Worm (Caenorhabditis elegans) whole organism, L1 larva: ENCODE results near the gene F11E6.9.

Experiments
- C16A3.4 ChIP-seq: fragments of 150-350 bp; optimal IDR thresholded peaks from 2 replicates; lab custom pipeline; 2014; ENCODE audit warnings: missing biosample characterization, missing genetic modification characterization
- aha-1 ChIP-seq: fragments of 150-350 bp; optimal IDR thresholded peaks from 2 replicates; lab custom pipeline; 2014; ENCODE audit warnings: missing biosample characterization, missing genetic modification characterization
- aly-2 ChIP-seq: fragments of 150-350 bp; optimal IDR thresholded peaks from 2 replicates; lab custom pipeline; 2014; ENCODE audit warnings: missing biosample characterization, missing genetic modification characterization
- ama-1 ChIP-seq: fragments of 150-350 bp; optimal IDR thresholded peaks from 2 replicates; lab custom pipeline; 2014
- blmp-1 ChIP-seq: fragments of 150-350 bp; optimal IDR thresholded peaks from 2 replicates; lab custom pipeline; 2014; ENCODE audit warnings: missing biosample characterization, missing genetic modification characterization
- ceh-63 ChIP-seq: fragments of 200-800 bp; sonication (Bioruptor generic); optimal IDR thresholded peaks from 2 replicates; lab custom pipeline; 2018; ENCODE audit warnings: mild to moderate bottlenecking, missing genetic modification characterization, missing compliant biosample characterization
- dpl-1 ChIP-seq, 3 experiments: fragments of 150-350 bp in 2 of 3; sonication (generic microtip) in 1 of 3; optimal IDR thresholded peaks; 2 replicates each; lab custom pipeline; 2014 to 2017; ENCODE audit warnings: missing biosample characterization in 3 of 3, missing genetic modification characterization in 3 of 3, missing genetic modification reagents in 3 of 3
- efl-1 ChIP-seq, 4 experiments: fragments of 150-350 bp; optimal IDR thresholded peaks in 3 of 4; peaks in 1 of 4; 1 replicate in 1 of 4; 2 replicates in 3 of 4; lab custom pipeline; 2014; ENCODE audit warnings: missing biosample characterization in 2 of 4, missing genetic modification characterization in 2 of 4, missing genetic modification reagents in 2 of 4
- efl-3 ChIP-seq: fragments of 200-800 bp; sonication (Bioruptor generic); optimal IDR thresholded peaks from 2 replicates; lab custom pipeline; 2018; ENCODE audit warnings: mild to moderate bottlenecking, missing genetic modification characterization, missing compliant biosample characterization
- egl-27 ChIP-seq, 2 experiments: fragments of 150-350 bp in 1 of 2; sonication (generic microtip); optimal IDR thresholded peaks; 3 replicates each; lab custom pipeline; 2017 to 2018; ENCODE audit warnings: missing biosample characterization in 2 of 2, missing genetic modification characterization in 2 of 2, missing genetic modification reagents in 2 of 2
- elt-3 ChIP-seq, 6 experiments: fragments of 150-350 bp in 1 of 6; sonication (generic microtip); optimal IDR thresholded peaks; 2 replicates each; lab custom pipeline; 2017 to 2018; ENCODE audit warnings: missing biosample characterization in 6 of 6, missing genetic modification characterization in 6 of 6, inconsistent platforms in 1 of 6
- fkh-10 ChIP-seq: sonication (generic microtip); optimal IDR thresholded peaks from 2 replicates; lab custom pipeline; 2017; ENCODE audit warnings: missing biosample characterization, missing genetic modification reagents, missing genetic modification characterization
- fkh-8 ChIP-seq: sonication (generic microtip); optimal IDR thresholded peaks from 2 replicates; lab custom pipeline; 2016; ENCODE audit warnings: mild to moderate bottlenecking, missing genetic modification characterization, missing compliant biosample characterization
- grh-1 ChIP-seq: fragments of 200-800 bp; sonication (Bioruptor generic); IDR thresholded peaks from 2 replicates; pipeline ENCODE4 v1.3.6; 2022; ENCODE audit warnings: missing genetic modification reagents, missing genetic modification characterization, missing compliant biosample characterization
- hlh-17 ChIP-seq: fragments of 200-800 bp; sonication (Bioruptor generic); optimal IDR thresholded peaks from 2 replicates; lab custom pipeline; 2018; ENCODE audit warnings: missing genetic modification characterization, mild to moderate bottlenecking, missing compliant biosample characterization, moderate library complexity, borderline replicate concordance
- hpl-2 ChIP-seq: fragments of 150-350 bp; optimal IDR thresholded peaks from 2 replicates; lab custom pipeline; 2014; ENCODE audit warnings: missing biosample characterization, missing genetic modification reagents, missing genetic modification characterization
- isw-1 ChIP-seq: fragments of 200-800 bp; sonication (Bioruptor generic); IDR thresholded peaks from 2 replicates; pipeline ENCODE4 v1.3.6; 2022; ENCODE audit warnings: missing genetic modification characterization, missing compliant biosample characterization
- lin-14 ChIP-seq: fragments of 200-800 bp; sonication (Bioruptor generic); optimal IDR thresholded peaks from 2 replicates; lab custom pipeline; 2018; ENCODE audit warnings: mild to moderate bottlenecking, missing genetic modification characterization, moderate library complexity, missing compliant biosample characterization
- lin-35 ChIP-seq, 2 experiments: fragments of 150-350 bp; optimal IDR thresholded peaks; 2 replicates each; lab custom pipeline; 2014; ENCODE audit warnings: missing biosample characterization in 2 of 2, missing genetic modification characterization in 2 of 2, missing genetic modification reagents in 2 of 2
- lir-3 ChIP-seq: sonication (generic microtip); optimal IDR thresholded peaks from 2 replicates; lab custom pipeline; 2016; ENCODE audit warnings: mild to moderate bottlenecking, missing genetic modification characterization, moderate library complexity, missing compliant biosample characterization; ENCODE audit not compliant: poor library complexity
- lsy-2 ChIP-seq, 2 experiments: fragments of 150-350 bp; optimal IDR thresholded peaks; 2 replicates each; lab custom pipeline; 2014; ENCODE audit warnings: missing biosample characterization in 2 of 2, missing genetic modification characterization in 2 of 2
- mdl-1 ChIP-seq, 2 experiments: fragments of 150-350 bp; optimal IDR thresholded peaks; 2 replicates each; lab custom pipeline; 2014 to 2017; ENCODE audit warnings: missing biosample characterization in 2 of 2, missing genetic modification characterization in 2 of 2, inconsistent platforms in 1 of 2
- nhr-11 ChIP-seq: fragments of 150-350 bp; optimal IDR thresholded peaks from 2 replicates; lab custom pipeline; 2014; ENCODE audit warnings: missing biosample characterization, missing genetic modification characterization
- nhr-20 ChIP-seq: sonication (generic microtip); optimal IDR thresholded peaks from 2 replicates; lab custom pipeline; 2016; ENCODE audit warnings: mild to moderate bottlenecking, missing genetic modification characterization, missing compliant biosample characterization
- nhr-71 ChIP-seq: sonication (generic microtip); optimal IDR thresholded peaks from 2 replicates; lab custom pipeline; 2016; ENCODE audit warnings: mild to moderate bottlenecking, missing genetic modification characterization, moderate library complexity, missing compliant biosample characterization
- nhr-76 ChIP-seq: sonication (generic microtip); optimal IDR thresholded peaks from 2 replicates; lab custom pipeline; 2017; ENCODE audit warnings: missing biosample characterization, missing genetic modification characterization
- nhr-85 ChIP-seq: sonication (generic microtip); peaks from one replicate; lab custom pipeline; 2016; ENCODE audit warnings: missing genetic modification characterization, inconsistent platforms, missing compliant biosample characterization
- skn-1 ChIP-seq: fragments of 150-350 bp; optimal IDR thresholded peaks from 2 replicates; lab custom pipeline; 2014; ENCODE audit warnings: missing biosample characterization, missing genetic modification characterization
- snu-23 ChIP-seq: sonication (generic microtip); optimal IDR thresholded peaks from 2 replicates; lab custom pipeline; 2016; ENCODE audit warnings: missing genetic modification characterization, missing compliant biosample characterization
- sptf-1 ChIP-seq: fragments of 150-350 bp; optimal IDR thresholded peaks from 2 replicates; lab custom pipeline; 2014; ENCODE audit warnings: missing biosample characterization, missing genetic modification characterization
- sup-37 ChIP-seq: fragments of 200-800 bp; sonication (Bioruptor generic); optimal IDR thresholded peaks from 2 replicates; lab custom pipeline; 2018; ENCODE audit warnings: mild to moderate bottlenecking, missing genetic modification characterization, missing compliant biosample characterization
- swsn-7 ChIP-seq: sonication (generic microtip); optimal IDR thresholded peaks from 2 replicates; lab custom pipeline; 2016; ENCODE audit warnings: missing genetic modification characterization, missing compliant biosample characterization
- tbx-2 ChIP-seq: sonication (generic microtip); optimal IDR thresholded peaks from 2 replicates; lab custom pipeline; 2016; ENCODE audit warnings: missing genetic modification characterization, missing compliant biosample characterization
- unc-30 ChIP-seq: sonication (generic microtip); optimal IDR thresholded peaks from 2 replicates; lab custom pipeline; 2017; ENCODE audit warnings: missing biosample characterization, missing genetic modification characterization
- unc-62 ChIP-seq: fragments of 150-350 bp; optimal IDR thresholded peaks from 2 replicates; lab custom pipeline; 2014; ENCODE audit warnings: missing biosample characterization, missing genetic modification reagents, missing genetic modification characterization
- vab-15 ChIP-seq: sonication (generic microtip); optimal IDR thresholded peaks from 2 replicates; lab custom pipeline; 2017; ENCODE audit warnings: missing genotype, mild to moderate bottlenecking, missing genetic modification characterization, missing compliant biosample characterization
- zag-1 ChIP-seq: fragments of 150-350 bp; optimal IDR thresholded peaks from 2 replicates; lab custom pipeline; 2014; ENCODE audit warnings: missing biosample characterization, missing genetic modification characterization

Gene F11E6.9

DNA sequence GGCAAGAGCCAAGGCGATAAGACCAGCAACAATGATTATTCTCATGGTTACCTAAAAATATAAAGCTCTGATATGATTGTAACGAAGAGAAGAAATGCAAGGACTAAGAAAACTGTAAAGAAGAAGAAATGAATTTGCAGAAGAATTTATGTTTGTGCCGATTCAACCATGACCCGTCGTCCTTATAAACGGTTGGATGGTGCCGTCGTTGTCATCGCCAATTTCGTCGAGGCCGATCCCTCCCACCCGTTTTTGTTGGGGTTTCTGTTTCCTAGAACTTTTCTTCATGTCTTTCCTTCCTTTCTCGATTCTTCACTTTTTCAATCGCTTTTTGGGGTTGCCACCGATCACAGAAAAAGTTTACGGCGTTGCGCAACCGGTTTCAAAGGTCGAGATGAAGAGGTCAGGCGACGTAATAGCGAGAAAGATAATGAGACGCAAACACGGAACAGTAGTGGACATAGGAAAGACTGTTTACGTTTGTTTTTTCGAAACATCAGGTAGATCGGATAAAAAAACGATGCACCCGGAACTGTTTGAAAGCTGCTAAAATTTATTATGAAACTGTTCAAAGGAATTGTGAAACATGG lies 3.2 kb downstream of the F11E6.9 start, which contains the start of gene epic-1:
TSS of gene epic-1 (minus strand) at position 51 of the 590 bp plus-strand sequence.
- TF ChIP-seq elt-3 (tag; optimal IDR thresholded peaks at IDR 0.05; lab: Kevin White, UChicago) (no peak), swsn-7 (tag; lab: Kevin White, UChicago) (no peak), lin-14 (GFP tag; lab: Kevin White, UChicago) (peak; percentile 82), nhr-71 (tag; lab: Kevin White, UChicago) (peak; percentile 22), unc-30 (tag; lab: Kevin White, UChicago) (no peak), lsy-2 (tag; optimal IDR thresholded peaks at IDR 0.05; lab: Kevin White, UChicago) (peak in 1 of 2 experiments; percentile 11), grh-1 (GFP tag; lab: Robert Waterston, UW) (peak; percentile 80), fkh-10 (no peak), egl-27 (tag; optimal IDR thresholded peaks at IDR 0.05; lab: Kevin White, UChicago) (no peak), efl-1 (optimal IDR thresholded peaks at IDR 0.05; lab: Kevin White, UChicago) (no peak), efl-1 (GFP tag; optimal IDR thresholded peaks at IDR 0.05 in 1 of 2; lab: Kevin White, UChicago) (peak in 1 of 2 experiments; percentile 38), tbx-2 (tag; lab: Kevin White, UChicago) (peak; percentile 13), nhr-20 (tag; lab: Kevin White, UChicago) (peak; percentile 27), nhr-85 (peak; percentile 93), mdl-1 (tag; optimal IDR thresholded peaks at IDR 0.05; lab: Kevin White, UChicago) (peak in 1 of 2 experiments; percentile 25), hlh-17 (GFP tag; lab: Kevin White, UChicago) (no peak), aha-1 (tag; lab: Kevin White, UChicago) (no peak), blmp-1 (peak; percentile 95), unc-62 (GFP tag; lab: Kevin White, UChicago) (no peak), snu-23 (GFP tag; lab: Kevin White, UChicago) (peak; percentile 57), zag-1 (tag; lab: Kevin White, UChicago) (no peak), dpl-1 (GFP tag; optimal IDR thresholded peaks at IDR 0.05; lab: Kevin White, UChicago) (peak in 1 of 3 experiments; percentile 11), lin-35 (GFP tag; optimal IDR thresholded peaks at IDR 0.05; lab: Kevin White, UChicago) (peak in 1 of 2 experiments; percentile 35), nhr-11 (tag; lab: Kevin White, UChicago) (no peak), lir-3 (tag; lab: Kevin White, UChicago) (no peak), C16A3.4 (tag; lab: Kevin White, UChicago) (no peak)
- TF ChIP-seq, all 84 proteins: peak for 13

DNA sequence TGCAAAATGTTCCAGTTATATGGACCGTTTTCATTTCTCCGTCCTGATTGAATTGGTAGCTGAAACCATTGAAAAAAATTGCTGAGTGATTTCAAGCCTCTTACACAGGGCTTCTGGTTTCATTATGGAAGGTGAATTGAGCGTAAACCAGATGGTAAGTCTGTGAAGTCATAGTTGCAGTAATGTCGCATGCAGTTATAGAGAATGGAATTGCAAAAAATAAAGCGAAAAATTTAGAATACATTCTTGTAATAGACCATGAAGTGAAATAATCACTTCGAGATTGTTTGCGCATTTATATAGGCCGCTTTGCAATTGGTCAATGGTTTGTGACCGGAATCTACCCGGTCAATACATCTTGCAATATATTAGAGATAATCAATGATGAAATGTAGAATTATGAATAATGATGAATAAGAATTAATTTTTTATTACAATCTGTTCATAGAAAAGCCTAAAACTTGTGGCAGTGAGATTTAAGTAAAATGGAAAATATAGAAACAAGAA lies 5.0 kb downstream of the F11E6.9 start, which contains the start of gene F11E6.4:
TSS of gene F11E6.4 (minus strand) at position 259 of the 507 bp plus-strand sequence.
- peak; percentile 62 for TF ChIP-seq nhr-85
- no peak for TF ChIP-seq ceh-63
- TF ChIP-seq aly-2 (tag; lab: Kevin White, UChicago) = peak; percentile 17

DNA sequence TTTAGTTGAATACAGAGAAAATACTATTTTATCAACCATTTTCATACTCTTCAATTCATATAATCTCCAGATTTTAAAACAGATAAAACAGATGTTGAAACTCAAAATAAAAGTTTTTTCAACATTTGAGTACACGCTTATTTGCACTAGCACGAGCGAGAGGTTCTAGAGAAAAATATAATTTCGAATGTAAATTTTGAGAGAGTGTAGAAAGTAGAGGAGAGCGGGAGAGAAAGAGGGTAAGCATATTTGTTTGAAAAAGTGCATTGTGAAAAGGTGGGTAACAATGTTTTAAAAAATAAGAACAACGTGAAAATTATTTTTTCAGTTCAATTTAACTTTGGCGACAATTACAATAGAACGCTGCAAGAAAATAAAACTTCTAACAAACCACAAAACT lies 7.3 kb downstream of the F11E6.9 start:
- peak; percentile 6 for TF ChIP-seq efl-1 (optimal IDR thresholded peaks at IDR 0.05; lab: Kevin White, UChicago)
- no peak for TF ChIP-seq efl-1 (GFP tag; optimal IDR thresholded peaks at IDR 0.05 in 1 of 2; lab: Kevin White, UChicago)
- no peak for TF ChIP-seq sptf-1 (tag; lab: Kevin White, UChicago)
- TF ChIP-seq dpl-1 (GFP tag; optimal IDR thresholded peaks at IDR 0.05; lab: Kevin White, UChicago) = no peak
- no peak for TF ChIP-seq isw-1 (GFP tag; lab: Robert Waterston, UW)
- no peak for TF ChIP-seq sup-37 (GFP tag; lab: Kevin White, UChicago)
- TF ChIP-seq unc-62 (GFP tag; lab: Kevin White, UChicago) = no peak
- no peak for TF ChIP-seq efl-3 (GFP tag; lab: Kevin White, UChicago)
- peak; percentile 14 for TF ChIP-seq skn-1 (tag; lab: Kevin White, UChicago)
- TF ChIP-seq ama-1 (lab: Kevin White, UChicago) = no peak
- TF ChIP-seq lin-14 (GFP tag; lab: Kevin White, UChicago) = peak; percentile 42
- TF ChIP-seq hpl-2 (GFP tag; lab: Kevin White, UChicago) = no peak
- TF ChIP-seq fkh-8 (tag; lab: Kevin White, UChicago) = no peak
- no peak for TF ChIP-seq nhr-76 (tag; lab: Kevin White, UChicago)
- TF ChIP-seq vab-15 (tag; lab: Kevin White, UChicago) = no peak
